Fruit fly (Drosophila melanogaster) whole organism, embryonic: ENCODE data around the gene CG5516.

Experiments
- Adf1 ChIP-seq: fragments of 200-800 bp; sonication (Bioruptor generic); IDR thresholded peaks from 2 replicates; pipeline ENCODE4 v1.3.6; 2022; ENCODE audit warnings: missing biosample characterization, missing genetic modification characterization
- Asciz ChIP-seq: fragments of 200-800 bp; sonication (Bioruptor generic); optimal IDR thresholded peaks from 2 replicates; lab custom pipeline; 2017; ENCODE audit warnings: missing biosample characterization, mild to moderate bottlenecking, missing genetic modification characterization, missing genetic modification reagents
- Bgb ChIP-seq: fragments of 200-800 bp; sonication (Bioruptor generic); IDR thresholded peaks from 2 replicates; pipeline ENCODE4 v1.3.6; 2022; ENCODE audit warnings: missing biosample characterization, missing genetic modification characterization; ENCODE audit not compliant: partially characterized antibody
- CG15696 ChIP-seq: fragments of 200-800 bp; sonication (Bioruptor generic); optimal IDR thresholded peaks from 2 replicates; lab custom pipeline; 2019; ENCODE audit warnings: missing biosample characterization, mild to moderate bottlenecking, missing genetic modification characterization, moderate library complexity
- CG17186 ChIP-seq: fragments of 200-800 bp; sonication (Bioruptor generic); optimal IDR thresholded peaks from 3 replicates; lab custom pipeline; 2017; ENCODE audit warnings: missing biosample characterization, missing genetic modification reagents, missing genetic modification characterization
- CG17359 ChIP-seq: fragments of 200-800 bp; sonication (Bioruptor generic); optimal IDR thresholded peaks from 3 replicates; lab custom pipeline; 2018; ENCODE audit warnings: missing biosample characterization, mild to moderate bottlenecking, missing genetic modification characterization, moderate library complexity
- CG17385 ChIP-seq: fragments of 200-800 bp; sonication (Bioruptor generic); optimal IDR thresholded peaks from 3 replicates; lab custom pipeline; 2018; ENCODE audit warnings: missing biosample characterization, mild to moderate bottlenecking, missing genetic modification characterization
- CG17568 ChIP-seq: fragments of 200-800 bp; sonication (Bioruptor generic); optimal IDR thresholded peaks from 2 replicates; lab custom pipeline; 2018; ENCODE audit warnings: missing biosample characterization, mild to moderate bottlenecking, missing genetic modification characterization, moderate library complexity
- CG18599 ChIP-seq: fragments of 200-800 bp; sonication (Bioruptor generic); optimal IDR thresholded peaks from 3 replicates; lab custom pipeline; 2017; ENCODE audit warnings: missing biosample characterization, missing genetic modification characterization, mild to moderate bottlenecking, moderate library complexity, missing genetic modification reagents
- CG2199 ChIP-seq: fragments of 200-800 bp; sonication (Bioruptor generic); IDR thresholded peaks from 3 replicates; pipeline ENCODE4 v1.3.6; 2022; ENCODE audit warnings: missing biosample characterization, missing genetic modification characterization
- CG32767 ChIP-seq: fragments of 200-800 bp; sonication (Bioruptor generic); IDR thresholded peaks from 2 replicates; pipeline ENCODE4 v1.3.6; 2022; ENCODE audit warnings: missing biosample characterization, missing genetic modification characterization
- CG3281 ChIP-seq: fragments of 200-800 bp; sonication (Bioruptor generic); optimal IDR thresholded peaks from 3 replicates; lab custom pipeline; 2017; ENCODE audit warnings: missing biosample characterization, mild to moderate bottlenecking, missing genetic modification characterization
- CG3726 ChIP-seq: fragments of 200-800 bp; sonication (Bioruptor generic); IDR thresholded peaks from 3 replicates; pipeline ENCODE4, ENCODE4 v1.3.6; 2022; ENCODE audit warnings: missing biosample characterization, missing genetic modification characterization
- CG4282 ChIP-seq: fragments of 200-800 bp; sonication (Bioruptor generic); optimal IDR thresholded peaks from 2 replicates; lab custom pipeline; 2016; ENCODE audit warnings: missing biosample characterization, missing genetic modification characterization
- CG4424 ChIP-seq: fragments of 200-800 bp; sonication (Bioruptor generic); optimal IDR thresholded peaks from 3 replicates; lab custom pipeline; 2016; ENCODE audit warnings: missing biosample characterization, missing genetic modification characterization
- CG7786 ChIP-seq: fragments of 200-800 bp; sonication (Bioruptor generic); optimal IDR thresholded peaks from 2 replicates; lab custom pipeline; 2016; ENCODE audit warnings: missing biosample characterization, missing genetic modification characterization
- CG7987 ChIP-seq: fragments of 200-800 bp; sonication (Bioruptor generic); optimal IDR thresholded peaks from 2 replicates; lab custom pipeline; 2018; ENCODE audit warnings: missing biosample characterization, mild to moderate bottlenecking, missing genetic modification characterization, moderate library complexity
- CG8478 ChIP-seq: fragments of >200 bp; optimal IDR thresholded peaks from 2 replicates; lab custom pipeline; 2018
- CG8944 ChIP-seq: fragments of 200-800 bp; sonication (Bioruptor generic); optimal IDR thresholded peaks from 3 replicates; lab custom pipeline; 2016; ENCODE audit warnings: missing biosample characterization, missing genetic modification characterization
- CG9437 ChIP-seq: fragments of 200-800 bp; sonication (Bioruptor generic); optimal IDR thresholded peaks from 2 replicates; lab custom pipeline; 2018; ENCODE audit warnings: missing biosample characterization, mild to moderate bottlenecking, missing genetic modification characterization
- Dfd ChIP-seq, 2 experiments: fragments of >200 bp; optimal IDR thresholded peaks; 2 replicates each; lab custom pipeline; 2017; ENCODE audit warnings: missing biosample characterization in 2 of 2, missing genetic modification characterization in 2 of 2
- E2f1 ChIP-seq: fragments of 200-800 bp; sonication (Bioruptor generic); IDR thresholded peaks from 2 replicates; pipeline ENCODE4 v1.3.6; 2022; ENCODE audit warnings: missing biosample characterization, missing genetic modification characterization
- HLH54F ChIP-seq: fragments of 200-800 bp; sonication (Bioruptor generic); optimal IDR thresholded peaks from 3 replicates; lab custom pipeline; 2016; ENCODE audit warnings: missing biosample characterization, missing genetic modification characterization
- Kr ChIP-seq: fragments of 200-800 bp; sonication (Bioruptor generic); optimal IDR thresholded peaks from 2 replicates; lab custom pipeline; 2017; ENCODE audit warnings: missing biosample characterization, mild to moderate bottlenecking, missing genetic modification characterization
- Lim3 ChIP-seq: fragments of 200-800 bp; sonication (Bioruptor generic); IDR thresholded peaks from 2 replicates; pipeline ENCODE4 v1.3.6; 2022; ENCODE audit warnings: missing biosample characterization, missing genetic modification characterization
- Lpt ChIP-seq: fragments of >200 bp; optimal IDR thresholded peaks from 2 replicates; lab custom pipeline; 2018; ENCODE audit warnings: missing biosample characterization, missing genetic modification characterization
- Scr ChIP-seq: fragments of 200-800 bp; sonication (Bioruptor generic); IDR thresholded peaks from 2 replicates; pipeline ENCODE4 v1.3.6; 2022; ENCODE audit warnings: missing biosample characterization, missing genetic modification characterization; ENCODE audit not compliant: partially characterized antibody
- Six4 ChIP-seq: fragments of 200-800 bp; sonication (Bioruptor generic); optimal IDR thresholded peaks from 2 replicates; lab custom pipeline; 2016; ENCODE audit warnings: missing biosample characterization, missing genetic modification characterization
- Spps ChIP-seq: fragments of 200-800 bp; sonication (Bioruptor generic); optimal IDR thresholded peaks from 2 replicates; lab custom pipeline; 2018; ENCODE audit warnings: missing biosample characterization, mild to moderate bottlenecking, missing genetic modification characterization
- Stat92E ChIP-seq, 3 experiments: fragments of >200 bp in 2 of 3; fragments of 200-800 bp in 1 of 3; sonication (Bioruptor generic) in 1 of 3; optimal IDR thresholded peaks; 2 replicates each; lab custom pipeline; 2017 to 2019; ENCODE audit warnings: missing biosample characterization in 3 of 3, missing genetic modification characterization in 3 of 3, mild to moderate bottlenecking in 1 of 3, moderate library complexity in 1 of 3
- Vsx1 ChIP-seq: fragments of 200-800 bp; sonication (Bioruptor generic); optimal IDR thresholded peaks from 2 replicates; lab custom pipeline; 2017; ENCODE audit warnings: missing biosample characterization, mild to moderate bottlenecking, missing genetic modification characterization, missing genetic modification reagents
- YL-1 ChIP-seq: fragments of 200-800 bp; sonication (Bioruptor generic); optimal IDR thresholded peaks from 3 replicates; lab custom pipeline; 2017; ENCODE audit warnings: missing biosample characterization, mild to moderate bottlenecking, missing genetic modification characterization
- az2 ChIP-seq: fragments of 200-800 bp; sonication (Bioruptor generic); optimal IDR thresholded peaks from 3 replicates; lab custom pipeline; 2016; ENCODE audit warnings: missing biosample characterization, missing genetic modification characterization
- da ChIP-seq: fragments of 200-800 bp; sonication (Bioruptor generic); optimal IDR thresholded peaks from 2 replicates; lab custom pipeline; 2016; ENCODE audit warnings: missing biosample characterization, missing genetic modification characterization
- dimm ChIP-seq: fragments of 200-800 bp; sonication (Bioruptor generic); IDR thresholded peaks from 2 replicates; pipeline ENCODE4 v1.3.6; 2022; ENCODE audit warnings: missing biosample characterization, missing genetic modification characterization
- dm ChIP-seq: fragments of 200-800 bp; sonication (Bioruptor generic); optimal IDR thresholded peaks from 3 replicates; lab custom pipeline; 2016; ENCODE audit warnings: missing biosample characterization, missing genetic modification characterization
- dysf ChIP-seq: fragments of 200-800 bp; sonication (Bioruptor generic); IDR thresholded peaks from 3 replicates; pipeline ENCODE4 v1.3.6; 2022; ENCODE audit warnings: missing biosample characterization, missing genetic modification characterization
- exex ChIP-seq: fragments of 200-800 bp; sonication (Bioruptor generic); optimal IDR thresholded peaks from 4 replicates; lab custom pipeline; 2018; ENCODE audit warnings: missing biosample characterization, mild to moderate bottlenecking, missing genetic modification characterization, moderate library complexity
- fu2 ChIP-seq: fragments of 200-800 bp; sonication (Bioruptor generic); optimal IDR thresholded peaks from 2 replicates; lab custom pipeline; 2016; ENCODE audit warnings: missing biosample characterization, missing genetic modification characterization
- gro ChIP-seq: fragments of 200-800 bp; sonication (Bioruptor generic); optimal IDR thresholded peaks from 2 replicates; lab custom pipeline; 2016; ENCODE audit warnings: missing biosample characterization, missing genetic modification characterization
- her ChIP-seq: fragments of 200-800 bp; sonication (Bioruptor generic); optimal IDR thresholded peaks from 2 replicates; lab custom pipeline; 2016; ENCODE audit warnings: missing biosample characterization, missing genetic modification characterization
- kay ChIP-seq: fragments of 200-800 bp; sonication (Bioruptor generic); optimal IDR thresholded peaks from 2 replicates; lab custom pipeline; 2016; ENCODE audit warnings: missing biosample characterization, missing genetic modification characterization
- lbe ChIP-seq: fragments of 200-800 bp; sonication (Bioruptor generic); optimal IDR thresholded peaks from 2 replicates; lab custom pipeline; 2016; ENCODE audit warnings: missing biosample characterization, mild to moderate bottlenecking, missing genetic modification characterization
- otp ChIP-seq: fragments of 200-800 bp; sonication (Bioruptor generic); IDR thresholded peaks from 3 replicates; pipeline ENCODE4, ENCODE4 v1.3.6; 2022; ENCODE audit warnings: missing biosample characterization, missing genetic modification characterization
- phol ChIP-seq: fragments of 200-800 bp; sonication (Bioruptor generic); optimal IDR thresholded peaks from 3 replicates; lab custom pipeline; 2018; ENCODE audit warnings: missing biosample characterization, mild to moderate bottlenecking, missing genetic modification characterization, moderate library complexity
- sisA ChIP-seq: fragments of 200-800 bp; sonication (Bioruptor generic); IDR thresholded peaks from 2 replicates; pipeline ENCODE4 v1.3.6; 2022; ENCODE audit warnings: missing biosample characterization, missing genetic modification characterization
- sob ChIP-seq: fragments of 200-800 bp; sonication (Bioruptor generic); IDR thresholded peaks from 2 replicates; pipeline ENCODE4 v1.3.6; 2022; ENCODE audit warnings: missing biosample characterization, missing genetic modification characterization
- tgo ChIP-seq: fragments of 200-800 bp; sonication (Bioruptor generic); IDR thresholded peaks from 3 replicates; pipeline ENCODE4 v1.3.6; 2022; ENCODE audit warnings: missing biosample characterization, missing genetic modification characterization
- tin ChIP-seq: fragments of 200-800 bp; sonication (Bioruptor generic); optimal IDR thresholded peaks from 3 replicates; lab custom pipeline; 2016; ENCODE audit warnings: missing biosample characterization, missing genetic modification characterization
- tup ChIP-seq: fragments of 200-800 bp; sonication (Bioruptor generic); optimal IDR thresholded peaks from 2 replicates; lab custom pipeline; 2016; ENCODE audit warnings: missing biosample characterization, mild to moderate bottlenecking, missing genetic modification characterization, moderate library complexity
- vfl ChIP-seq: fragments of 200-800 bp; sonication (Bioruptor generic); optimal IDR thresholded peaks from 2 replicates; lab custom pipeline; 2016; ENCODE audit warnings: missing biosample characterization, missing genetic modification characterization
- vvl ChIP-seq: fragments of 200-800 bp; sonication (Bioruptor generic); IDR thresholded peaks from 2 replicates; pipeline ENCODE4 v1.3.6; 2022; ENCODE audit warnings: missing biosample characterization, missing genetic modification characterization
- zf30C ChIP-seq: fragments of 200-800 bp; sonication (Bioruptor generic); optimal IDR thresholded peaks from 3 replicates; lab custom pipeline; 2018; ENCODE audit warnings: missing biosample characterization, mild to moderate bottlenecking, missing genetic modification characterization

The CG5516 gene

dm6 chr3R:16005943-16006342 is 42.3 kb downstream of the CG5516 start (continued):
- TF ChIP-seq CG17359 (tag; lab: Kevin White, UChicago), result peak; percentile 74
- no peak for TF ChIP-seq CG4282
- TF ChIP-seq dm (GFP tag; lab: Kevin White, UChicago), result no peak
- TF ChIP-seq CG32767 (GFP tag; lab: Robert Waterston, UW), result no peak
- no peak for TF ChIP-seq Six4 (GFP tag; lab: Kevin White, UChicago)
- no peak for TF ChIP-seq Bgb (GFP tag; lab: Robert Waterston, UW)
- no peak for TF ChIP-seq Scr
- TF ChIP-seq CG9437 (GFP tag; lab: Kevin White, UChicago), result no peak
- no peak for TF ChIP-seq CG3726 (GFP tag; lab: Robert Waterston, UW)
- TF ChIP-seq CG18599 (GFP tag; lab: Kevin White, UChicago), result peak; percentile 26
- TF ChIP-seq Lpt, result no peak
- no peak for TF ChIP-seq vvl
- TF ChIP-seq fu2, result no peak
- no peak for TF ChIP-seq tgo (GFP tag; lab: Robert Waterston, UW)
- peak; percentile 53 for TF ChIP-seq Vsx1 (GFP tag; lab: Kevin White, UChicago)
- TF ChIP-seq CG7786 (GFP tag; lab: Kevin White, UChicago), result no peak
- no peak for TF ChIP-seq dysf
- no peak for TF ChIP-seq da (GFP tag; lab: Kevin White, UChicago)
- TF ChIP-seq CG8478 (lab: Kevin White, UChicago), result no peak
- TF ChIP-seq sisA (GFP tag; lab: Robert Waterston, UW), result no peak
- no peak for TF ChIP-seq CG2199
- TF ChIP-seq Stat92E (GFP tag; optimal IDR thresholded peaks at IDR 0.05; lab: Kevin White, UChicago), result no peak
- TF ChIP-seq zf30C (GFP tag; lab: Kevin White, UChicago), result no peak
- no peak for TF ChIP-seq E2f1 (GFP tag; lab: Robert Waterston, UW)
- peak; percentile 49 for TF ChIP-seq CG15696
- TF ChIP-seq Asciz, result peak; percentile 81
- peak; percentile 51 for TF ChIP-seq CG17385 (GFP tag; lab: Kevin White, UChicago)
- no peak for TF ChIP-seq kay (GFP tag; lab: Kevin White, UChicago)
- peak; percentile 36 for TF ChIP-seq CG4424 (GFP tag; lab: Kevin White, UChicago)
- no peak for TF ChIP-seq gro (GFP tag; lab: Kevin White, UChicago)
- TF ChIP-seq tin (GFP tag; lab: Kevin White, UChicago), result no peak
- TF ChIP-seq dimm (GFP tag; lab: Robert Waterston, UW), result no peak
- no peak for TF ChIP-seq Adf1 (GFP tag; lab: Robert Waterston, UW)
- TF ChIP-seq phol (tag; lab: Kevin White, UChicago), result no peak
- no peak for TF ChIP-seq exex
- TF ChIP-seq Lim3 (GFP tag; lab: Robert Waterston, UW), result no peak
- no peak for TF ChIP-seq YL-1 (GFP tag; lab: Kevin White, UChicago)
- no peak; the same call in 1 of the 2 replicates for TF ChIP-seq sob (GFP tag; lab: Robert Waterston, UW)
- peak; percentile 13 for TF ChIP-seq Kr
- TF ChIP-seq CG17568, result peak; percentile 78
- no peak for TF ChIP-seq CG17186 (GFP tag; lab: Kevin White, UChicago)
- TF ChIP-seq lbe (GFP tag; lab: Kevin White, UChicago), result no peak
- TF ChIP-seq az2, result no peak
- no peak for TF ChIP-seq Spps (tag; lab: Kevin White, UChicago)
- TF ChIP-seq tup, result no peak
- peak; percentile 55 for TF ChIP-seq CG3281 (GFP tag; lab: Kevin White, UChicago)
- TF ChIP-seq otp (GFP tag; lab: Robert Waterston, UW), result no peak
- TF ChIP-seq CG8944 (GFP tag; lab: Kevin White, UChicago), result no peak
- TF ChIP-seq vfl (GFP tag; lab: Kevin White, UChicago), result no peak
- no peak for TF ChIP-seq Dfd (GFP tag; optimal IDR thresholded peaks at IDR 0.05; lab: Kevin White, UChicago)
- no peak for TF ChIP-seq HLH54F (GFP tag; lab: Kevin White, UChicago)
- TF ChIP-seq her, result no peak
- peak; percentile 74 for TF ChIP-seq CG7987 (GFP tag; lab: Kevin White, UChicago)
